Fruit fly (Drosophila melanogaster) whole organism, embryonic: ENCODE measurements around the gene CG42404.

Experiments used
- Antp ChIP-seq: fragments of 200-800 bp; sonication (Bioruptor generic); optimal IDR thresholded peaks from 3 replicates; lab custom pipeline; 2016; ENCODE audit warnings: missing biosample characterization, missing genetic modification characterization
- Bteb2 ChIP-seq: fragments of 200-800 bp; sonication (Bioruptor generic); optimal IDR thresholded peaks from 2 replicates; lab custom pipeline; 2016; ENCODE audit warnings: missing biosample characterization, missing genetic modification characterization
- CG10147 ChIP-seq: fragments of 200-800 bp; sonication (Bioruptor generic); optimal IDR thresholded peaks from 2 replicates; lab custom pipeline; 2019; ENCODE audit warnings: missing biosample characterization, mild to moderate bottlenecking, missing genetic modification characterization, moderate library complexity
- CG10267 ChIP-seq: fragments of 200-800 bp; sonication (Bioruptor generic); optimal IDR thresholded peaks from 2 replicates; lab custom pipeline; 2018; ENCODE audit warnings: missing biosample characterization, mild to moderate bottlenecking, missing genetic modification characterization, moderate library complexity
- CG10959 ChIP-seq: fragments of 200-800 bp; sonication (Bioruptor generic); IDR thresholded peaks from 2 replicates; pipeline ENCODE4 v1.3.6; 2022; ENCODE audit warnings: missing biosample characterization, missing genetic modification characterization
- CG12104 ChIP-seq: fragments of 200-800 bp; sonication (Bioruptor generic); optimal IDR thresholded peaks from 3 replicates; lab custom pipeline; 2016; ENCODE audit warnings: missing biosample characterization, missing genetic modification characterization
- CG12155 ChIP-seq: fragments of 200-800 bp; sonication (Bioruptor generic); optimal IDR thresholded peaks from 3 replicates; lab custom pipeline; 2016; ENCODE audit warnings: missing biosample characterization, missing genetic modification characterization
- CG14014 ChIP-seq: fragments of 200-800 bp; sonication (Bioruptor generic); IDR thresholded peaks from 2 replicates; pipeline ENCODE4 v1.3.6; 2022; ENCODE audit warnings: missing biosample characterization, missing genetic modification characterization
- CG16863 ChIP-seq: fragments of 200-800 bp; sonication (Bioruptor generic); optimal IDR thresholded peaks from 3 replicates; lab custom pipeline; 2016; ENCODE audit warnings: missing biosample characterization, missing genetic modification characterization
- CG17829 ChIP-seq: fragments of 200-800 bp; optimal IDR thresholded peaks from 2 replicates; lab custom pipeline; 2019; ENCODE audit warnings: missing biosample characterization, mild to moderate bottlenecking, missing genetic modification characterization, moderate library complexity
- CG18599 ChIP-seq: fragments of 200-800 bp; sonication (Bioruptor generic); optimal IDR thresholded peaks from 3 replicates; lab custom pipeline; 2017; ENCODE audit warnings: missing biosample characterization, missing genetic modification characterization, mild to moderate bottlenecking, moderate library complexity, missing genetic modification reagents
- CG3065 ChIP-seq: fragments of 200-800 bp; sonication (Bioruptor generic); optimal IDR thresholded peaks from 2 replicates; lab custom pipeline; 2016; ENCODE audit warnings: missing biosample characterization, missing genetic modification characterization
- CG3281 ChIP-seq: fragments of 200-800 bp; sonication (Bioruptor generic); optimal IDR thresholded peaks from 3 replicates; lab custom pipeline; 2017; ENCODE audit warnings: missing biosample characterization, mild to moderate bottlenecking, missing genetic modification characterization
- CG4424 ChIP-seq: fragments of 200-800 bp; sonication (Bioruptor generic); optimal IDR thresholded peaks from 3 replicates; lab custom pipeline; 2016; ENCODE audit warnings: missing biosample characterization, missing genetic modification characterization
- CG7271 ChIP-seq: fragments of 200-800 bp; sonication (Bioruptor generic); optimal IDR thresholded peaks from 2 replicates; lab custom pipeline; 2018; ENCODE audit warnings: missing biosample characterization, mild to moderate bottlenecking, missing genetic modification characterization, moderate library complexity
- CG7987 ChIP-seq: fragments of 200-800 bp; sonication (Bioruptor generic); optimal IDR thresholded peaks from 2 replicates; lab custom pipeline; 2018; ENCODE audit warnings: missing biosample characterization, mild to moderate bottlenecking, missing genetic modification characterization, moderate library complexity
- CG8388 ChIP-seq: fragments of 200-800 bp; sonication (Bioruptor generic); optimal IDR thresholded peaks from 2 replicates; lab custom pipeline; 2019; ENCODE audit warnings: missing biosample characterization, mild to moderate bottlenecking, missing genetic modification characterization, moderate library complexity
- CG8924 ChIP-seq: fragments of 200-800 bp; optimal IDR thresholded peaks from 3 replicates; lab custom pipeline; 2019; ENCODE audit warnings: missing biosample characterization, mild to moderate bottlenecking, missing genetic modification characterization, moderate library complexity
- Dfd ChIP-seq, 2 experiments: fragments of >200 bp; optimal IDR thresholded peaks; 2 replicates each; lab custom pipeline; 2017; ENCODE audit warnings: missing biosample characterization in 2 of 2, missing genetic modification characterization in 2 of 2
- Dip2 ChIP-seq: fragments of 200-800 bp; sonication (Bioruptor generic); IDR thresholded peaks from 2 replicates; pipeline ENCODE4 v1.3.6; 2022; ENCODE audit warnings: missing biosample characterization, missing genetic modification characterization
- Eip74EF ChIP-seq, 2 experiments: fragments of 200-800 bp in 1 of 2; fragments of >200 bp in 1 of 2; sonication (Bioruptor generic) in 1 of 2; optimal IDR thresholded peaks; 2 replicates each; lab custom pipeline; 2017 to 2019; ENCODE audit warnings: missing biosample characterization in 2 of 2, missing genetic modification characterization in 2 of 2, mild to moderate bottlenecking in 1 of 2, moderate library complexity in 1 of 2
- HHEX ChIP-seq: fragments of 200-800 bp; sonication (Bioruptor generic); optimal IDR thresholded peaks from 3 replicates; lab custom pipeline; 2017; ENCODE audit warnings: missing biosample characterization, mild to moderate bottlenecking, missing genetic modification characterization, missing genetic modification reagents
- HLH4C ChIP-seq: fragments of 200-800 bp; sonication (Bioruptor generic); IDR thresholded peaks from 3 replicates; pipeline ENCODE4 v1.3.6; 2022; ENCODE audit warnings: missing biosample characterization, missing genetic modification characterization; ENCODE audit not compliant: partially characterized antibody
- HmgD ChIP-seq: fragments of 200-800 bp; sonication (Bioruptor generic); optimal IDR thresholded peaks from 3 replicates; lab custom pipeline; 2016; ENCODE audit warnings: missing biosample characterization, missing genetic modification characterization
- HmgZ ChIP-seq: fragments of 200-800 bp; sonication (Bioruptor generic); optimal IDR thresholded peaks from 2 replicates; lab custom pipeline; 2018; ENCODE audit warnings: missing biosample characterization, mild to moderate bottlenecking, missing genetic modification characterization
- Lim3 ChIP-seq: fragments of 200-800 bp; sonication (Bioruptor generic); IDR thresholded peaks from 2 replicates; pipeline ENCODE4 v1.3.6; 2022; ENCODE audit warnings: missing biosample characterization, missing genetic modification characterization
- NC2β ChIP-seq: fragments of 200-800 bp; sonication (Bioruptor generic); optimal IDR thresholded peaks from 2 replicates; lab custom pipeline; 2016; ENCODE audit warnings: missing biosample characterization, missing genetic modification characterization
- Oaz ChIP-seq: fragments of 200-800 bp; sonication (Bioruptor generic); IDR thresholded peaks from 2 replicates; pipeline ENCODE4 v1.3.6; 2022; ENCODE audit warnings: missing biosample characterization, missing genetic modification characterization
- Oli ChIP-seq: fragments of 200-800 bp; sonication (Bioruptor generic); optimal IDR thresholded peaks from 2 replicates; lab custom pipeline; 2018; ENCODE audit warnings: missing biosample characterization, mild to moderate bottlenecking, missing genetic modification characterization, moderate library complexity
- Six4 ChIP-seq: fragments of 200-800 bp; sonication (Bioruptor generic); optimal IDR thresholded peaks from 2 replicates; lab custom pipeline; 2016; ENCODE audit warnings: missing biosample characterization, missing genetic modification characterization
- Vsx1 ChIP-seq: fragments of 200-800 bp; sonication (Bioruptor generic); optimal IDR thresholded peaks from 2 replicates; lab custom pipeline; 2017; ENCODE audit warnings: missing biosample characterization, mild to moderate bottlenecking, missing genetic modification characterization, missing genetic modification reagents
- bigmax ChIP-seq: fragments of 200-800 bp; sonication (Bioruptor generic); optimal IDR thresholded peaks from 2 replicates; lab custom pipeline; 2018; ENCODE audit warnings: missing biosample characterization, mild to moderate bottlenecking, missing genetic modification characterization
- dan ChIP-seq: fragments of 200-800 bp; sonication (Bioruptor generic); IDR thresholded peaks from 2 replicates; pipeline ENCODE4 v1.3.6; 2022; ENCODE audit warnings: missing biosample characterization, missing genetic modification characterization
- dmrt99B ChIP-seq: fragments of 200-800 bp; sonication (Bioruptor generic); optimal IDR thresholded peaks from 2 replicates; lab custom pipeline; 2018; ENCODE audit warnings: missing biosample characterization, mild to moderate bottlenecking, missing genetic modification characterization, moderate library complexity
- dpn ChIP-seq, 2 experiments: fragments of 200-800 bp; sonication (Bioruptor generic); optimal IDR thresholded peaks; 3 replicates each; lab custom pipeline; 2016; ENCODE audit warnings: missing biosample characterization in 2 of 2, missing genetic modification characterization in 2 of 2
- dysf ChIP-seq: fragments of 200-800 bp; sonication (Bioruptor generic); IDR thresholded peaks from 3 replicates; pipeline ENCODE4 v1.3.6; 2022; ENCODE audit warnings: missing biosample characterization, missing genetic modification characterization
- ewg ChIP-seq: fragments of 200-800 bp; sonication (Bioruptor generic); optimal IDR thresholded peaks from 3 replicates; lab custom pipeline; 2017; ENCODE audit warnings: mild to moderate bottlenecking, missing biosample characterization, missing genetic modification reagents, missing genetic modification characterization
- fu2 ChIP-seq: fragments of 200-800 bp; sonication (Bioruptor generic); optimal IDR thresholded peaks from 2 replicates; lab custom pipeline; 2016; ENCODE audit warnings: missing biosample characterization, missing genetic modification characterization
- grau ChIP-seq: fragments of 200-800 bp; optimal IDR thresholded peaks from 3 replicates; lab custom pipeline; 2019; ENCODE audit warnings: missing biosample characterization, mild to moderate bottlenecking, missing genetic modification characterization, moderate library complexity
- grn ChIP-seq: fragments of 200-800 bp; sonication (Bioruptor generic); optimal IDR thresholded peaks from 3 replicates; lab custom pipeline; 2017; ENCODE audit warnings: missing biosample characterization, missing genetic modification characterization
- jigr1 ChIP-seq: fragments of 200-800 bp; sonication (Bioruptor generic); IDR thresholded peaks from 3 replicates; pipeline ENCODE4 v1.3.6; 2022; ENCODE audit warnings: missing biosample characterization, missing genetic modification characterization
- nau ChIP-seq: fragments of 200-800 bp; sonication (Bioruptor generic); optimal IDR thresholded peaks from 3 replicates; lab custom pipeline; 2017; ENCODE audit warnings: missing biosample characterization, mild to moderate bottlenecking, missing genetic modification characterization, missing genetic modification reagents
- org-1 ChIP-seq: fragments of 200-800 bp; sonication (Bioruptor generic); optimal IDR thresholded peaks from 2 replicates; lab custom pipeline; 2017; ENCODE audit warnings: missing biosample characterization, missing genetic modification characterization
- pros ChIP-seq: fragments of 200-800 bp; sonication (Bioruptor generic); optimal IDR thresholded peaks from 3 replicates; lab custom pipeline; 2019; ENCODE audit warnings: missing biosample characterization, mild to moderate bottlenecking, missing genetic modification characterization, moderate library complexity
- pum ChIP-seq: fragments of 200-800 bp; sonication (Bioruptor generic); optimal IDR thresholded peaks from 2 replicates; lab custom pipeline; 2016; ENCODE audit warnings: missing biosample characterization, missing genetic modification characterization
- ro ChIP-seq: fragments of 200-800 bp; sonication (Bioruptor generic); IDR thresholded peaks from 2 replicates; pipeline ENCODE4 v1.3.6; 2022; ENCODE audit warnings: missing biosample characterization, missing genetic modification characterization
- slbo ChIP-seq: fragments of 200-800 bp; sonication (Bioruptor generic); IDR thresholded peaks from 2 replicates; pipeline ENCODE4 v1.3.6; 2022; ENCODE audit warnings: missing biosample characterization, missing genetic modification characterization
- sqz ChIP-seq: fragments of 200-800 bp; sonication (Bioruptor generic); optimal IDR thresholded peaks from 3 replicates; lab custom pipeline; 2018; ENCODE audit warnings: missing biosample characterization, mild to moderate bottlenecking, missing genetic modification characterization
- tup ChIP-seq: fragments of 200-800 bp; sonication (Bioruptor generic); optimal IDR thresholded peaks from 2 replicates; lab custom pipeline; 2016; ENCODE audit warnings: missing biosample characterization, mild to moderate bottlenecking, missing genetic modification characterization, moderate library complexity
- zf30C ChIP-seq: fragments of 200-800 bp; sonication (Bioruptor generic); optimal IDR thresholded peaks from 3 replicates; lab custom pipeline; 2018; ENCODE audit warnings: missing biosample characterization, mild to moderate bottlenecking, missing genetic modification characterization

Gene CG42404

DNA sequence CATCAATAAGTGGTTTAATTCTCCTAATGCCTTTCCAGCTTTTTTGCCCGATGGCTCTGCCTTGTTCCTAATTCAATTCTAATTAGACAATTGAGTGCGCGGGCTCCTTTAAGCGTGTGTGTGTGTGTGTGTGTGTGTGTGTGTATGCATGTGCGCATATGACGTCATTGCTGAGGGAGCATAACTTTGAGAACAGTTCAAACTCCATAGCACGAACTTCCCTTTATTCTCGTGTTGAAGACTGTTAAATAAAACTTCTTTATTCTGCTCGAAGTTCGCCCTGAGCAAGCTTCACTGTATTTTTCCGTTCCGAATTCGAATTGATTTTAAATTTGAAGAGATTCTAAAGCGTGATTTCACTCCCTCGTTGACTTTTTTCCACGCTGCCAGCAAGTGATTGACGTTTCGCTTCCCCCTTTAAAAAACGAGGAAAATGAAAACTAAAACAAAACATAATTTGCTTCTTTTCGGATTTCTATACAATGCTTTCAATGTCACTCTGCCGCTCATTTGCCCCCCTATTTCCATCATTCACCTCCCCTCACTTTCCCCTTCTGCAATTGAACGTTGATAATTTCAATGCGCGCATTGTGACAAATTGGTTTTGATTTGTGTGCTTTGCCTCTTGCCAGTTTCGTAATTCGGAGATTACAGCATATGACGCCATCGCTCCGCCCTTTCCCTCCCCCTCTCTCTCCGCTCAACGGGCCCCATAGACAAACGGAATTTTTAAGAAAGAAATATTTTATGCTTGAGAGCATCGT, 42.5 kb downstream of the CG42404 start (continued):
- TF ChIP-seq dysf (GFP tag; lab: Robert Waterston, UW): no peak
- peak; percentile 73 for TF ChIP-seq CG18599 (GFP tag; lab: Kevin White, UChicago)
- TF ChIP-seq dmrt99B: peak; percentile 30
- TF ChIP-seq sqz (GFP tag; lab: Kevin White, UChicago): no peak
- TF ChIP-seq fu2: no peak
- TF ChIP-seq Antp (GFP tag; lab: Kevin White, UChicago): peak; percentile 11
- no peak for TF ChIP-seq Dip2 (GFP tag; lab: Robert Waterston, UW)
- TF ChIP-seq CG8924: peak; percentile 14
- peak; percentile 9 for TF ChIP-seq CG17829 (tag; lab: Kevin White, UChicago)
- no peak for TF ChIP-seq CG3281 (GFP tag; lab: Kevin White, UChicago)
- no peak for TF ChIP-seq Lim3 (GFP tag; lab: Robert Waterston, UW)
- no peak for TF ChIP-seq HmgZ
- no peak for TF ChIP-seq HLH4C
- no peak for TF ChIP-seq CG10147 (GFP tag; lab: Kevin White, UChicago)
- no peak for TF ChIP-seq jigr1 (GFP tag; lab: Robert Waterston, UW)
- TF ChIP-seq pum (GFP tag; lab: Kevin White, UChicago): peak; percentile 33
- no peak for TF ChIP-seq ewg (GFP tag; lab: Kevin White, UChicago)
- TF ChIP-seq NC2β (GFP tag; lab: Kevin White, UChicago): no peak
- TF ChIP-seq Dfd (GFP tag; optimal IDR thresholded peaks at IDR 0.05; lab: Kevin White, UChicago): peak in 1 of 2 experiments; percentile 82
- TF ChIP-seq CG8388 (GFP tag; lab: Kevin White, UChicago): peak; percentile 13
- no peak for TF ChIP-seq CG7987 (GFP tag; lab: Kevin White, UChicago)
- no peak for TF ChIP-seq slbo (GFP tag; lab: Robert Waterston, UW)
- TF ChIP-seq Vsx1 (GFP tag; lab: Kevin White, UChicago): no peak
- peak; percentile 95 for TF ChIP-seq grau (tag; lab: Kevin White, UChicago)
- TF ChIP-seq nau (GFP tag; lab: Kevin White, UChicago): no peak
- no peak for TF ChIP-seq CG7271 (tag; lab: Kevin White, UChicago)
- no peak for TF ChIP-seq dan
- peak; percentile 17 to 39 for TF ChIP-seq dpn (GFP tag; optimal IDR thresholded peaks at IDR 0.05; lab: Kevin White, UChicago)
- TF ChIP-seq Bteb2 (GFP tag; lab: Kevin White, UChicago): peak; percentile 4
- TF ChIP-seq Oli: peak; percentile 5
- no peak for TF ChIP-seq CG10267 (tag; lab: Kevin White, UChicago)
- TF ChIP-seq CG10959: no peak
- no peak for TF ChIP-seq org-1 (GFP tag; lab: Kevin White, UChicago)
- no peak for TF ChIP-seq grn (GFP tag; lab: Kevin White, UChicago)
- TF ChIP-seq HmgD: no peak
- no peak for TF ChIP-seq zf30C (GFP tag; lab: Kevin White, UChicago)
- TF ChIP-seq CG16863 (GFP tag; lab: Kevin White, UChicago): no peak
- no peak for TF ChIP-seq HHEX (GFP tag; lab: Kevin White, UChicago)
- TF ChIP-seq CG12155 (GFP tag; lab: Kevin White, UChicago): peak; percentile 31
- TF ChIP-seq Six4 (GFP tag; lab: Kevin White, UChicago): no peak
- TF ChIP-seq ro: no peak
- no peak for TF ChIP-seq bigmax (GFP tag; lab: Kevin White, UChicago)
- TF ChIP-seq CG14014 (GFP tag; lab: Robert Waterston, UW): no peak
- TF ChIP-seq pros: peak; percentile 3
- TF ChIP-seq CG3065 (GFP tag; lab: Kevin White, UChicago): no peak
- TF ChIP-seq tup (GFP tag; lab: Kevin White, UChicago): no peak
- TF ChIP-seq CG12104: no peak
- TF ChIP-seq CG4424 (GFP tag; lab: Kevin White, UChicago): no peak
- TF ChIP-seq Oaz: no peak
- TF ChIP-seq Eip74EF (GFP tag; optimal IDR thresholded peaks at IDR 0.05; lab: Kevin White, UChicago): no peak
